Worm (Caenorhabditis elegans): Measurements from ENCODE around the gene B0222.5.

The B0222.5 gene

DNA sequence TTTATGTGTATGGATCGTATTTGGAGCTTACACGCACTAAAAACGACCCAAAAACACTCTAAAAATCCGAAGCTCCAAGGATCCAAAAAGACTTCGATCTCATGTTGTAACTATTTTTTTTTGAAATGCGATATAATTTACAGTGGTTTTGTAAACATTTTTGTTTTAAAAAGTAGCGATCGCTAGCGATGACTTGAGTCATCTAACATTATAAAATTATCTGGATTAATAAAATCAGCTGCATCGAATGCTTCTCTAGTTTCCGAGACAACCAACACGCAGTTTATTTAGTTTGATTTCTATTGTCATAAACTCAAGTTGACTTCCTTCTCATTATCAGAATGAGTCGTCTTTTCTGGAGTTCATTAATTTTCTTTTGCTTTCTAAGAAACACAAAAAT is 22.6 kb downstream of the B0222.5 start, which contains the start of gene F21C10.1:
Gene F21C10.1, plus strand, starts transcription at position 301 of the 400 bp plus-strand sequence.
- TF ChIP-seq B0310.2 (tag; optimal IDR thresholded peaks at IDR 0.05) (no peak), ceh-36 (tag; optimal IDR thresholded peaks at IDR 0.05) (no peak), tra-4 (tag; optimal IDR thresholded peaks at IDR 0.05) (no peak), ets-7 (tag; optimal IDR thresholded peaks at IDR 0.05) (no peak), ama-1 (optimal IDR thresholded peaks at IDR 0.05) (no peak), scrt-1 (GFP tag; IDR thresholded peaks at IDR 0.05) (no peak), hmg-4 (GFP tag; optimal IDR thresholded peaks at IDR 0.05) (no peak), aly-1 (tag; optimal IDR thresholded peaks at IDR 0.05) (no peak)

DNA sequence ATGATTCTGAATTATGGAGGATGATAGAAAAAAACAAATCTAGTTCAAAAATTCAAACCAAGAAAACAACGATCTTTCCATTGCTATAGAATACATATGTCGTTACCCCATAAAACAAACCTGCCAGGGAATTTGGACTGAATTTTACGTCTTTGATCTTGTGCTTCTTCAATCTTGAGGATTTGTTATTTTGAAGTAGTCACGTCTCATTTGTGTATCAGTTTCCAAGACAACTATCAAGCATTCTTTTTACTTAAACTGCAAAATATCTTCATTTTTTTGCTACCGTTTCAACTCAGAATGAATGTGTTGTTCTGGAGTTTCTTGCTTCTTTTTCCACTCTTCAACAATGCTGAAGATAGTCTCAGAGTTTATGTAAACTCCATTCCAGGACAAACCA is 23.9 kb downstream of the B0222.5 start, which contains the start of gene F21C10.19:
Gene F21C10.19, plus strand, starts transcription at position 301 of the 400 bp plus-strand sequence.
- no peak for TF ChIP-seq ets-7 (tag; optimal IDR thresholded peaks at IDR 0.05)
- no peak for TF ChIP-seq sea-1 (GFP tag; conservative IDR thresholded peaks at IDR 0.05)
- no peak for TF ChIP-seq tbx-37 (GFP tag; conservative IDR thresholded peaks at IDR 0.05)
- no peak for TF ChIP-seq pes-1 (GFP tag; IDR thresholded peaks at IDR 0.05)
- no peak for TF ChIP-seq hnd-1 (tag; optimal IDR thresholded peaks at IDR 0.05)
- TF ChIP-seq hmg-4 (GFP tag; optimal IDR thresholded peaks at IDR 0.05), result no peak
- no peak for TF ChIP-seq B0310.2 (tag; optimal IDR thresholded peaks at IDR 0.05)
- TF ChIP-seq ceh-13 (GFP tag; optimal IDR thresholded peaks at IDR 0.05), result no peak
- no peak for TF ChIP-seq ama-1 (optimal IDR thresholded peaks at IDR 0.05)

DNA sequence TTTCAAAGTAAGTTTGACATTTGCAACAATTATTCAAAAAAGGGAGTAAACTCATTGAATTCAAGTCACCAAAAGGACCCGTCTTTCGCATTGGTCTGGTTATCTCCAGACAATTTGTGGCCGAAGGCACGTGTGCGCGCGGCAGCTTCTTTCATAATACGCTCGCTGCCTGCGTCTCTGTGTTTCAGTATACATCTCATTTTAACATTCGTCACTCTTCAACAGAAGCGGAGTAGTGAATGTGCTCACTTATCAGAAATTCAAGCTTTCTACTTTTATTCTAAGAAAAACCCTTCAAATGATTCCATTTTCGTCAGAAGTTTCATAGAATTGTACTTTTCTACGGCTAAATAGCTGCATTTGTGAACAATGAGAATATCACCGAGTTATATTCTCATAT is 26.1 kb downstream of the B0222.5 start:
- TF ChIP-seq F13C5.2 (tag; optimal IDR thresholded peaks at IDR 0.05) (no peak), aly-1 (tag; optimal IDR thresholded peaks at IDR 0.05) (no peak), hnd-1 (tag; optimal IDR thresholded peaks at IDR 0.05) (no peak), ama-1 (optimal IDR thresholded peaks at IDR 0.05) (no peak), ceh-36 (tag; optimal IDR thresholded peaks at IDR 0.05) (no peak), B0310.2 (tag; optimal IDR thresholded peaks at IDR 0.05) (no peak), ceh-13 (GFP tag; optimal IDR thresholded peaks at IDR 0.05) (no peak), sea-1 (GFP tag; conservative IDR thresholded peaks at IDR 0.05) (no peak), hmbx-1 (tag; optimal IDR thresholded peaks at IDR 0.05) (no peak), tbx-37 (GFP tag; conservative IDR thresholded peaks at IDR 0.05) (no peak), tra-4 (tag; optimal IDR thresholded peaks at IDR 0.05) (no peak), flt-1 (GFP tag; IDR thresholded peaks at IDR 0.05) (no peak), tbx-11 (GFP tag; IDR thresholded peaks at IDR 0.05) (no peak), ets-7 (tag; optimal IDR thresholded peaks at IDR 0.05) (no peak), hmg-4 (GFP tag; optimal IDR thresholded peaks at IDR 0.05) (no peak), scrt-1 (GFP tag; IDR thresholded peaks at IDR 0.05) (no peak), pes-1 (GFP tag; IDR thresholded peaks at IDR 0.05) (no peak)

DNA sequence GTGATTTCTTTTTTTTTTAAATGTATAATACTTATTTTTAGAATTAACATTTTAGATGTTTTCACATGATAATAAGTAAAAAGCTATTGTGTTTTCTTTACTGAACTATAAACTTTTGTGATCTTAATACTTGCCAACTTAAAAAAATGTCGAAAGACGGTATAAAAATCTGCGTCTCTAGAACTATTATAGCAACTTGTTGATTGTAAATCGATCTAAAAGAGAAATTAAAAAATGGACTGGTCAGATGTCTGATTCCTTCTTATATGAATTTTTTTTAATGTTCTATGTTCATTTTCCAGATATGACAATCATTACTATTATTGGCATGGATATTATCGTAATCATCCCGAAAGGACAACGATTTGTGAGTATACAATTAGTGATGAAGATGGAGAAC is 26.9 kb downstream of the B0222.5 start, which contains the start of gene F21C10.3:
Gene F21C10.3, plus strand, starts transcription at position 301 of the 400 bp plus-strand sequence.
- TF ChIP-seq tra-4 (tag; optimal IDR thresholded peaks at IDR 0.05), result no peak
- no peak for TF ChIP-seq ceh-36 (tag; optimal IDR thresholded peaks at IDR 0.05)
- no peak for TF ChIP-seq ets-7 (tag; optimal IDR thresholded peaks at IDR 0.05)
- no peak for TF ChIP-seq scrt-1 (GFP tag; IDR thresholded peaks at IDR 0.05)
- no peak for TF ChIP-seq ama-1 (optimal IDR thresholded peaks at IDR 0.05)
- TF ChIP-seq tbx-11 (GFP tag; IDR thresholded peaks at IDR 0.05), result no peak
- no peak for TF ChIP-seq hmg-4 (GFP tag; optimal IDR thresholded peaks at IDR 0.05)
- no peak for TF ChIP-seq ceh-13 (GFP tag; optimal IDR thresholded peaks at IDR 0.05)

DNA sequence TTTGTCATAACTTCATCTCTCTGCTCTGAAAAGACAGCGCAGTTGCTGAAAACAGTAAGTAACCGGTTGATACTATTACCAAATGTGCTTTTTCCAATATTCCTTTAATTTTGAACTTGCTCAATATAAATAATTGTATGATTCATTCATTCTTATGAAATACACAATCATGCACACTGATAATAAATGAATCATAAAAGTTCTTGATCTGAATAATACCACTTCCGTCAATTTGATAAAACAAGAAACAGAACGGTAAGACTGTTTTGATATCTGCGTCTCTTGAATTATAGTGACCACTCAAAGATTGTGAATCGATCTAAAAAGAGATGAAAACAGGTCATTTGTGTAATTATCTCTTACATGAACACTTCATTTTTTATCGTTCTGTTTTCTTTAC is 28.4 kb downstream of the B0222.5 start, which contains the start of gene F21C10.4:
Gene F21C10.4, plus strand, starts transcription at position 301 of the 400 bp plus-strand sequence.
- TF ChIP-seq flt-1 (GFP tag; IDR thresholded peaks at IDR 0.05) (no peak), tbx-37 (GFP tag; conservative IDR thresholded peaks at IDR 0.05) (no peak), scrt-1 (GFP tag; IDR thresholded peaks at IDR 0.05) (no peak), tbx-11 (GFP tag; IDR thresholded peaks at IDR 0.05) (no peak), hmg-4 (GFP tag; optimal IDR thresholded peaks at IDR 0.05) (no peak), F13C5.2 (tag; optimal IDR thresholded peaks at IDR 0.05) (no peak), tra-4 (tag; optimal IDR thresholded peaks at IDR 0.05) (no peak), B0310.2 (tag; optimal IDR thresholded peaks at IDR 0.05) (no peak), sea-1 (GFP tag; conservative IDR thresholded peaks at IDR 0.05) (no peak), pes-1 (GFP tag; IDR thresholded peaks at IDR 0.05) (no peak), ets-7 (tag; optimal IDR thresholded peaks at IDR 0.05) (no peak)

DNA sequence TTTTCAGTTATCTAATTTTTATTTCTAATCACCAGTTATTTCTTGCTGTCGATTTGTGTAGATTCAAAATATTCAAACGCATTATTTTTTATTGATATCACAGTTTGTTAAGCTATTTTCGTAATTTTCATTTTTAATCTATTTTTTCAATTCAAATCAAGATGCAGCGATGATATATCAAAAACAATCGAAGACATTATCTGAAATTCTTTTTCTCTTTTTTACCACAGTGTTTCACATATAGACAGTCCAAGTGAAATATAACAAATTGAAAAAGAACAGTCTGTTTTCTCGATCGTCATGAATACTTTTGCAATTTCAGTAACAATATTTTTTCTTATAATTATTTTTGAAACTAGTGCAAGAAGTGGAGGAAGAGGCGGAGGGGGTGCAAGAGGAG is 29.3 kb downstream of the B0222.5 start, which contains the start of gene F21C10.5:
Gene F21C10.5, plus strand, starts transcription at position 301 of the 400 bp plus-strand sequence.
- TF ChIP-seq hmg-4 (GFP tag; optimal IDR thresholded peaks at IDR 0.05) (no peak), ceh-36 (tag; optimal IDR thresholded peaks at IDR 0.05) (no peak), pes-1 (GFP tag; IDR thresholded peaks at IDR 0.05) (no peak), flt-1 (GFP tag; IDR thresholded peaks at IDR 0.05) (no peak), ceh-13 (GFP tag; optimal IDR thresholded peaks at IDR 0.05) (no peak), ama-1 (optimal IDR thresholded peaks at IDR 0.05) (no peak), tbx-37 (GFP tag; conservative IDR thresholded peaks at IDR 0.05) (no peak), sea-1 (GFP tag; conservative IDR thresholded peaks at IDR 0.05) (no peak), B0310.2 (tag; optimal IDR thresholded peaks at IDR 0.05) (no peak), hmbx-1 (tag; optimal IDR thresholded peaks at IDR 0.05) (no peak), aly-1 (tag; optimal IDR thresholded peaks at IDR 0.05) (no peak), F13C5.2 (tag; optimal IDR thresholded peaks at IDR 0.05) (no peak), tra-4 (tag; optimal IDR thresholded peaks at IDR 0.05) (no peak), scrt-1 (GFP tag; IDR thresholded peaks at IDR 0.05) (no peak)

DNA sequence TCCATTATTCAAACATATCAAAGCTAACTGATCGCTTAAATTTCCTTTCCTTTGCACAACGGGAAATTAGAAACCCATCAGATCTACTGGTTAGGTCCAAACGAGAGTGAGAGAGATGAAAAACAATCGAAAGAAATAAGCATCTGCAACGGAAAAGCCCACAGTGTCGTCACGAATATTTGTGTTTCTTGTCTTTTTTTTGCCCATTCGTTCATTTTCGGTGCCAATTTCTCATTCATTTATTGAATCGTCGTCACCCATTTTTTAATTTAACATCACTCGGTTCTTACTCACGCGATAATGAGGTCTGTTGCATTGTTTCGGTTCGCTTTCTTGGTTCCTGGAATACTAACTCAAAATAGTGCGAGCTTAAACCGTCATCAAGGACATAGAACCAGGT is 30.5 kb downstream of the B0222.5 start, which contains the start of gene F21C10.6:
Gene F21C10.6, plus strand, starts transcription at position 301 of the 400 bp plus-strand sequence.
- no peak for TF ChIP-seq pes-1 (GFP tag; IDR thresholded peaks at IDR 0.05)
- no peak for TF ChIP-seq hmbx-1 (tag; optimal IDR thresholded peaks at IDR 0.05)
- no peak for TF ChIP-seq ceh-13 (GFP tag; optimal IDR thresholded peaks at IDR 0.05)
- no peak for TF ChIP-seq ama-1 (optimal IDR thresholded peaks at IDR 0.05)
- no peak for TF ChIP-seq tra-4 (tag; optimal IDR thresholded peaks at IDR 0.05)
- no peak for TF ChIP-seq ceh-36 (tag; optimal IDR thresholded peaks at IDR 0.05)
- no peak for TF ChIP-seq ets-7 (tag; optimal IDR thresholded peaks at IDR 0.05)

DNA sequence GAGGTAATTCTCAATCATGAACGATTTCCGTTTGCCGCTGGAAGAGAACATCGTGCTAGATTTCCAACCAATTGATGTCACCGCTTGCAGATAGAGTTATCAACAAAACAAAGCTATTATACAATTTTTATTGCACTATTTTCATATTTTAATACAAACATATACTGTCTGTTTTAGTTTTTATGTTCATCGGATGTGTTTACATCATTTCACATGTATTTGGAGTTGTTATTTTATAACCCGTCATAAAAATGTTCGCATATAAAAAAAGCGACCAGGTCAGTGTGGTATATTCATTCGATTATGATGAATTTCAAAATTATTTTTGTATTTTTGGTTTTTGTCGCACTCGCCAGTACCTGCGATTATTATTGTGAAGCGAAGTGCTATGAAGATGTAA is 31.5 kb downstream of the B0222.5 start, which contains the start of gene F21C10.11:
Gene F21C10.11, plus strand, starts transcription at position 301 of the 400 bp plus-strand sequence.
- TF ChIP-seq hnd-1 (tag; optimal IDR thresholded peaks at IDR 0.05) (no peak), hmg-4 (GFP tag; optimal IDR thresholded peaks at IDR 0.05) (no peak), ama-1 (optimal IDR thresholded peaks at IDR 0.05) (no peak), ceh-13 (GFP tag; optimal IDR thresholded peaks at IDR 0.05) (no peak), ets-7 (tag; optimal IDR thresholded peaks at IDR 0.05) (no peak), sea-1 (GFP tag; conservative IDR thresholded peaks at IDR 0.05) (no peak), flt-1 (GFP tag; IDR thresholded peaks at IDR 0.05) (no peak), tbx-37 (GFP tag; conservative IDR thresholded peaks at IDR 0.05) (no peak), ceh-36 (tag; optimal IDR thresholded peaks at IDR 0.05) (no peak), aly-1 (tag; optimal IDR thresholded peaks at IDR 0.05) (no peak), scrt-1 (GFP tag; IDR thresholded peaks at IDR 0.05) (no peak), F13C5.2 (tag; optimal IDR thresholded peaks at IDR 0.05) (no peak)
